Worm (Caenorhabditis elegans) whole organism, L1 larva: ENCODE results near the gene T02C5.1.

Experiments used
- C04F5.9 ChIP-seq: sonication (generic microtip); optimal IDR thresholded peaks from 2 replicates; lab custom pipeline; 2016; ENCODE audit warnings: missing genetic modification characterization, missing compliant biosample characterization
- F16B12.6 ChIP-seq: fragments of 150-350 bp; optimal IDR thresholded peaks from 2 replicates; lab custom pipeline; 2014; ENCODE audit warnings: missing biosample characterization, missing genetic modification characterization
- Y116A8C.19 ChIP-seq: sonication (generic microtip); optimal IDR thresholded peaks from 2 replicates; lab custom pipeline; 2016; ENCODE audit warnings: missing compliant biosample characterization, missing genetic modification characterization, borderline replicate concordance
- aha-1 ChIP-seq: fragments of 150-350 bp; optimal IDR thresholded peaks from 2 replicates; lab custom pipeline; 2014; ENCODE audit warnings: missing biosample characterization, missing genetic modification characterization
- aly-2 ChIP-seq: fragments of 150-350 bp; optimal IDR thresholded peaks from 2 replicates; lab custom pipeline; 2014; ENCODE audit warnings: missing biosample characterization, missing genetic modification characterization
- ama-1 ChIP-seq: fragments of 150-350 bp; optimal IDR thresholded peaks from 2 replicates; lab custom pipeline; 2014
- ceh-8 ChIP-seq: fragments of 200-800 bp; sonication (Bioruptor generic); optimal IDR thresholded peaks from 2 replicates; lab custom pipeline; 2018; ENCODE audit warnings: mild to moderate bottlenecking, missing genetic modification characterization, moderate library complexity, missing compliant biosample characterization
- ceh-82 ChIP-seq, 3 experiments: fragments of 150-350 bp in 1 of 3; sonication (generic microtip) in 2 of 3; optimal IDR thresholded peaks; 2 replicates each; lab custom pipeline; 2014 to 2017; ENCODE audit warnings: missing biosample characterization in 3 of 3, missing genetic modification characterization in 3 of 3
- ceh-88 ChIP-seq: fragments of 200-800 bp; sonication (Bioruptor generic); IDR thresholded peaks from 2 replicates; pipeline ENCODE4 v1.3.6; 2022; ENCODE audit warnings: missing genetic modification characterization, missing compliant biosample characterization
- ceh-90 ChIP-seq: sonication (generic microtip); optimal IDR thresholded peaks from 2 replicates; lab custom pipeline; 2016; ENCODE audit warnings: missing genetic modification characterization, missing compliant biosample characterization
- ces-1 ChIP-seq: fragments of 150-350 bp; optimal IDR thresholded peaks from 2 replicates; lab custom pipeline; 2014; ENCODE audit warnings: missing biosample characterization, missing genetic modification reagents, missing genetic modification characterization
- dpl-1 ChIP-seq, 3 experiments: fragments of 150-350 bp in 2 of 3; sonication (generic microtip) in 1 of 3; optimal IDR thresholded peaks; 2 replicates each; lab custom pipeline; 2014 to 2017; ENCODE audit warnings: missing biosample characterization in 3 of 3, missing genetic modification characterization in 3 of 3, missing genetic modification reagents in 3 of 3
- dsc-1 ChIP-seq: sonication (generic microtip); optimal IDR thresholded peaks from 2 replicates; lab custom pipeline; 2016; ENCODE audit warnings: mild to moderate bottlenecking, missing genetic modification characterization, missing compliant biosample characterization
- efl-3 ChIP-seq: fragments of 200-800 bp; sonication (Bioruptor generic); optimal IDR thresholded peaks from 2 replicates; lab custom pipeline; 2018; ENCODE audit warnings: mild to moderate bottlenecking, missing genetic modification characterization, missing compliant biosample characterization
- egl-27 ChIP-seq, 2 experiments: fragments of 150-350 bp in 1 of 2; sonication (generic microtip); optimal IDR thresholded peaks; 3 replicates each; lab custom pipeline; 2017 to 2018; ENCODE audit warnings: missing biosample characterization in 2 of 2, missing genetic modification characterization in 2 of 2, missing genetic modification reagents in 2 of 2
- elt-2 ChIP-seq: sonication (generic microtip); optimal IDR thresholded peaks from 2 replicates; lab custom pipeline; 2016; ENCODE audit warnings: missing genetic modification characterization, mild to moderate bottlenecking, inconsistent platforms, missing compliant biosample characterization, missing genetic modification reagents
- elt-3 ChIP-seq, 6 experiments: fragments of 150-350 bp in 1 of 6; sonication (generic microtip); optimal IDR thresholded peaks; 2 replicates each; lab custom pipeline; 2017 to 2018; ENCODE audit warnings: missing biosample characterization in 6 of 6, missing genetic modification characterization in 6 of 6, inconsistent platforms in 1 of 6
- ets-5 ChIP-seq: fragments of 200-800 bp; sonication (Bioruptor generic); IDR thresholded peaks from 2 replicates; pipeline ENCODE4 v1.3.6; 2022; ENCODE audit warnings: missing genetic modification characterization, missing compliant biosample characterization
- fkh-4 ChIP-seq: sonication (generic microtip); optimal IDR thresholded peaks from 2 replicates; lab custom pipeline; 2016; ENCODE audit warnings: missing compliant biosample characterization, missing genetic modification characterization, borderline replicate concordance
- fkh-8 ChIP-seq: sonication (generic microtip); optimal IDR thresholded peaks from 2 replicates; lab custom pipeline; 2016; ENCODE audit warnings: mild to moderate bottlenecking, missing genetic modification characterization, missing compliant biosample characterization
- fos-1 ChIP-seq: fragments of 150-350 bp; optimal IDR thresholded peaks from 2 replicates; lab custom pipeline; 2014; ENCODE audit warnings: missing biosample characterization, missing genetic modification characterization
- grh-1 ChIP-seq: fragments of 200-800 bp; sonication (Bioruptor generic); IDR thresholded peaks from 2 replicates; pipeline ENCODE4 v1.3.6; 2022; ENCODE audit warnings: missing genetic modification reagents, missing genetic modification characterization, missing compliant biosample characterization
- irx-1 ChIP-seq: sonication (generic microtip); optimal IDR thresholded peaks from 2 replicates; lab custom pipeline; 2016; ENCODE audit warnings: missing genetic modification characterization, missing compliant biosample characterization
- isw-1 ChIP-seq: fragments of 200-800 bp; sonication (Bioruptor generic); IDR thresholded peaks from 2 replicates; pipeline ENCODE4 v1.3.6; 2022; ENCODE audit warnings: missing genetic modification characterization, missing compliant biosample characterization
- jun-1 ChIP-seq: fragments of 150-350 bp; optimal IDR thresholded peaks from 2 replicates; lab custom pipeline; 2014; ENCODE audit warnings: missing biosample characterization, missing genetic modification reagents, missing genetic modification characterization
- lin-13 ChIP-seq: fragments of 150-350 bp; optimal IDR thresholded peaks from 2 replicates; lab custom pipeline; 2014; ENCODE audit warnings: missing biosample characterization, missing genetic modification reagents, missing genetic modification characterization
- lin-14 ChIP-seq: fragments of 200-800 bp; sonication (Bioruptor generic); optimal IDR thresholded peaks from 2 replicates; lab custom pipeline; 2018; ENCODE audit warnings: mild to moderate bottlenecking, missing genetic modification characterization, moderate library complexity, missing compliant biosample characterization
- lin-15B ChIP-seq: fragments of 150-350 bp; sonication (generic microtip); optimal IDR thresholded peaks from 3 replicates; lab custom pipeline; 2014; ENCODE audit warnings: missing biosample characterization, missing genetic modification characterization
- lir-3 ChIP-seq: sonication (generic microtip); optimal IDR thresholded peaks from 2 replicates; lab custom pipeline; 2016; ENCODE audit warnings: mild to moderate bottlenecking, missing genetic modification characterization, moderate library complexity, missing compliant biosample characterization; ENCODE audit not compliant: poor library complexity
- lsy-2 ChIP-seq, 2 experiments: fragments of 150-350 bp; optimal IDR thresholded peaks; 2 replicates each; lab custom pipeline; 2014; ENCODE audit warnings: missing biosample characterization in 2 of 2, missing genetic modification characterization in 2 of 2
- mab-9 ChIP-seq: fragments of 200-800 bp; sonication (Bioruptor generic); IDR thresholded peaks from 2 replicates; pipeline ENCODE4 v1.3.6; 2022; ENCODE audit warnings: missing genetic modification reagents, missing genetic modification characterization, missing compliant biosample characterization
- mdl-1 ChIP-seq, 2 experiments: fragments of 150-350 bp; optimal IDR thresholded peaks; 2 replicates each; lab custom pipeline; 2014 to 2017; ENCODE audit warnings: missing biosample characterization in 2 of 2, missing genetic modification characterization in 2 of 2, inconsistent platforms in 1 of 2
- mef-2 ChIP-seq: fragments of 150-350 bp; optimal IDR thresholded peaks from 2 replicates; lab custom pipeline; 2014; ENCODE audit warnings: missing biosample characterization, missing genetic modification characterization
- nhr-19 ChIP-seq: fragments of 200-800 bp; sonication (Bioruptor generic); conservative IDR thresholded peaks from 2 replicates; pipeline ENCODE4 v1.3.6; 2022; ENCODE audit warnings: missing genetic modification characterization, missing compliant biosample characterization
- nhr-237 ChIP-seq: fragments of 150-350 bp; optimal IDR thresholded peaks from 2 replicates; lab custom pipeline; 2014; ENCODE audit warnings: missing biosample characterization, missing genetic modification characterization
- nhr-71 ChIP-seq: sonication (generic microtip); optimal IDR thresholded peaks from 2 replicates; lab custom pipeline; 2016; ENCODE audit warnings: mild to moderate bottlenecking, missing genetic modification characterization, moderate library complexity, missing compliant biosample characterization
- nhr-76 ChIP-seq: sonication (generic microtip); optimal IDR thresholded peaks from 2 replicates; lab custom pipeline; 2017; ENCODE audit warnings: missing biosample characterization, missing genetic modification characterization
- nhr-84 ChIP-seq: sonication (generic microtip); optimal IDR thresholded peaks from 2 replicates; lab custom pipeline; 2017; ENCODE audit warnings: missing biosample characterization, missing genetic modification characterization
- nhr-90 ChIP-seq: sonication (generic microtip); optimal IDR thresholded peaks from 2 replicates; lab custom pipeline; 2016; ENCODE audit warnings: mild to moderate bottlenecking, missing genetic modification characterization, missing compliant biosample characterization; ENCODE audit not compliant: poor library complexity
- rnt-1 ChIP-seq: sonication (generic microtip); optimal IDR thresholded peaks from 2 replicates; lab custom pipeline; 2016; ENCODE audit warnings: mild to moderate bottlenecking, missing genetic modification characterization, moderate library complexity, missing compliant biosample characterization
- skn-1 ChIP-seq: fragments of 150-350 bp; optimal IDR thresholded peaks from 2 replicates; lab custom pipeline; 2014; ENCODE audit warnings: missing biosample characterization, missing genetic modification characterization
- sup-37 ChIP-seq: fragments of 200-800 bp; sonication (Bioruptor generic); optimal IDR thresholded peaks from 2 replicates; lab custom pipeline; 2018; ENCODE audit warnings: mild to moderate bottlenecking, missing genetic modification characterization, missing compliant biosample characterization
- swsn-7 ChIP-seq: sonication (generic microtip); optimal IDR thresholded peaks from 2 replicates; lab custom pipeline; 2016; ENCODE audit warnings: missing genetic modification characterization, missing compliant biosample characterization
- tbx-2 ChIP-seq: sonication (generic microtip); optimal IDR thresholded peaks from 2 replicates; lab custom pipeline; 2016; ENCODE audit warnings: missing genetic modification characterization, missing compliant biosample characterization
- tlp-1 ChIP-seq: fragments of 150-350 bp; optimal IDR thresholded peaks from 2 replicates; lab custom pipeline; 2014; ENCODE audit warnings: missing biosample characterization, missing genetic modification characterization
- unc-30 ChIP-seq: sonication (generic microtip); optimal IDR thresholded peaks from 2 replicates; lab custom pipeline; 2017; ENCODE audit warnings: missing biosample characterization, missing genetic modification characterization
- unc-86 ChIP-seq: sonication (generic microtip); optimal IDR thresholded peaks from 2 replicates; lab custom pipeline; 2016; ENCODE audit warnings: missing genetic modification characterization, missing compliant biosample characterization
- unc-98 ChIP-seq: fragments of 200-800 bp; sonication (Bioruptor generic); IDR thresholded peaks from 2 replicates; pipeline ENCODE4 v1.3.6; 2022; ENCODE audit warnings: missing genetic modification characterization, missing compliant biosample characterization
- vab-15 ChIP-seq: sonication (generic microtip); optimal IDR thresholded peaks from 2 replicates; lab custom pipeline; 2017; ENCODE audit warnings: missing genotype, mild to moderate bottlenecking, missing genetic modification characterization, missing compliant biosample characterization
- xbp-1 ChIP-seq: sonication (generic microtip); optimal IDR thresholded peaks from 2 replicates; lab custom pipeline; 2016; ENCODE audit warnings: missing genetic modification characterization, missing compliant biosample characterization
- zag-1 ChIP-seq: fragments of 150-350 bp; optimal IDR thresholded peaks from 2 replicates; lab custom pipeline; 2014; ENCODE audit warnings: missing biosample characterization, missing genetic modification characterization
- zip-4 ChIP-seq: fragments of 200-800 bp; sonication (Bioruptor generic); optimal IDR thresholded peaks from 2 replicates; lab custom pipeline; 2018; ENCODE audit warnings: mild to moderate bottlenecking, missing genetic modification characterization, moderate library complexity, missing compliant biosample characterization
- ztf-11 ChIP-seq, 2 experiments: sonication (generic microtip); optimal IDR thresholded peaks; 2 replicates each; lab custom pipeline; 2016 to 2017; ENCODE audit warnings: missing genetic modification characterization in 2 of 2, missing biosample characterization in 1 of 2, missing compliant biosample characterization in 1 of 2

Gene T02C5.1

DNA sequence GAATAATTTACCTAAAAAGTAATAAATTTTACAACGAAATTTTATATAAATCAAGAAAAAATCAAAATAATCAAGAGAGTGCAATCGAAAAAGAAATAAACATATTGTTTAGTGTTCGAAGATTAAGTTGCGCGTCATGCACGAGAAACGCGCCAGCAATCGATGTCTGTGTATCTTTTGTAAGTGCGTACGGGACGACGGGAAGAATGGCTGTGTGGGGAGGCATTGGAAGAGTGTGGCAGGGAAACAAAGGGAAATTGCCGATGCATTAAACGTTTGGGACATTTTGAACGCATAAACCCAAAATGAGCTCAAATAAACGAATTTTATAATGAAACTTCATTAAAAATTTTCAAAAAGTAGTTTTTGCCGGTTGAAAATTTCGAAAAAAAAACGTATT is 7.5 kb upstream of the T02C5.1 start, which contains the start of gene immt-1 (continued):
- TF ChIP-seq nhr-90 (tag; lab: Kevin White, UChicago) (peak; percentile 55), nhr-71 (tag; lab: Kevin White, UChicago) (peak; percentile 85), grh-1 (GFP tag; lab: Robert Waterston, UW) (0 out of 2 replicates have a peak, but pooled peaks have one; percentile 5), ama-1 (lab: Kevin White, UChicago) (no peak), dpl-1 (GFP tag; optimal IDR thresholded peaks at IDR 0.05; lab: Kevin White, UChicago) (peak; percentile 57 to 74 (median 68)), nhr-76 (tag; lab: Kevin White, UChicago) (no peak), aha-1 (no peak), nhr-237 (tag; lab: Kevin White, UChicago) (no peak), ztf-11 (tag; optimal IDR thresholded peaks at IDR 0.05; lab: Kevin White, UChicago) (peak in 1 of 2 experiments; percentile 12), unc-30 (no peak), mab-9 (peak; percentile 44; the same call in 1 of the 2 replicates), fkh-8 (tag; lab: Kevin White, UChicago) (peak; percentile 78), egl-27 (tag; optimal IDR thresholded peaks at IDR 0.05; lab: Kevin White, UChicago) (no peak), ceh-8 (GFP tag; lab: Kevin White, UChicago) (peak; percentile 39), rnt-1 (tag; lab: Kevin White, UChicago) (peak; percentile 75), ceh-90 (tag; lab: Kevin White, UChicago) (no peak), ets-5 (no peak), mef-2 (tag; lab: Kevin White, UChicago) (no peak), lin-13 (GFP tag; lab: Kevin White, UChicago) (peak; percentile 76), elt-2 (tag; lab: Kevin White, UChicago) (no peak), lir-3 (tag; lab: Kevin White, UChicago) (no peak), lin-14 (GFP tag; lab: Kevin White, UChicago) (peak; percentile 96), Y116A8C.19 (tag; lab: Kevin White, UChicago) (no peak), elt-3 (tag; optimal IDR thresholded peaks at IDR 0.05; lab: Kevin White, UChicago) (peak in 2 of 6 experiments; percentile 7 to 62), lin-15B (tag; lab: Kevin White, UChicago) (peak; percentile 17), unc-86 (tag; lab: Kevin White, UChicago) (peak; percentile 48), unc-98 (no peak), fos-1 (tag; lab: Kevin White, UChicago) (peak; percentile 61), xbp-1 (tag; lab: Kevin White, UChicago) (peak; percentile 65), ces-1 (no peak), ceh-82 (tag; optimal IDR thresholded peaks at IDR 0.05; lab: Kevin White, UChicago) (peak; percentile 37 to 84 (median 74)), swsn-7 (peak; percentile 77), tbx-2 (peak; percentile 74), irx-1 (tag; lab: Kevin White, UChicago) (peak; percentile 28), zag-1 (tag; lab: Kevin White, UChicago) (no peak), tlp-1 (tag; lab: Kevin White, UChicago) (no peak), jun-1 (tag; lab: Kevin White, UChicago) (peak; percentile 74), skn-1 (tag; lab: Kevin White, UChicago) (peak; percentile 96), isw-1 (GFP tag; lab: Robert Waterston, UW) (peak; percentile 31; the same call in 1 of the 2 replicates), dsc-1 (tag; lab: Kevin White, UChicago) (peak; percentile 69), nhr-19 (GFP tag; lab: Robert Waterston, UW) (peak; percentile 67), mdl-1 (tag; optimal IDR thresholded peaks at IDR 0.05; lab: Kevin White, UChicago) (peak in 1 of 2 experiments; percentile 54), lsy-2 (tag; optimal IDR thresholded peaks at IDR 0.05; lab: Kevin White, UChicago) (peak; percentile 83 to 93), fkh-4 (tag; lab: Kevin White, UChicago) (no peak), sup-37 (GFP tag; lab: Kevin White, UChicago) (no peak), aly-2 (no peak), F16B12.6 (tag; lab: Kevin White, UChicago) (peak; percentile 52), vab-15 (tag; lab: Kevin White, UChicago) (no peak), C04F5.9 (peak; percentile 94), efl-3 (GFP tag; lab: Kevin White, UChicago) (no peak), ceh-88 (GFP tag; lab: Robert Waterston, UW) (no peak), nhr-84 (tag; lab: Kevin White, UChicago) (no peak), zip-4 (GFP tag; lab: Kevin White, UChicago) (no peak)
